Fruit fly (Drosophila melanogaster): ENCODE data around the gene RpS15Aa.

RpS15Aa gene

dm6 chrX:13323526-13323925 lies 14.0 kb downstream of the RpS15Aa start:
- TF ChIP-seq CG11902 (GFP tag; optimal IDR thresholded peaks at IDR 0.05): no peak
- TF ChIP-seq fkh (GFP tag; optimal IDR thresholded peaks at IDR 0.05): peak; percentile 77

dm6 chrX:13323114-13323513 lies 14.4 kb downstream of the RpS15Aa start:
- TF ChIP-seq CG6854 (GFP tag; optimal IDR thresholded peaks at IDR 0.05) (no peak), fd85E (GFP tag; optimal IDR thresholded peaks at IDR 0.05) (no peak), CG8119 (GFP tag; IDR thresholded peaks at IDR 0.05) (peak; percentile 60; the same call in 2 of the 3 replicates), fd59A (GFP tag; optimal IDR thresholded peaks at IDR 0.05) (no peak), Ets96B (tag; optimal IDR thresholded peaks at IDR 0.05) (no peak), CG3032 (tag; optimal IDR thresholded peaks at IDR 0.05) (no peak), CG31627 (GFP tag; optimal IDR thresholded peaks at IDR 0.05) (peak; percentile 81), Hr38 (GFP tag; optimal IDR thresholded peaks at IDR 0.05) (no peak), CG11902 (GFP tag; optimal IDR thresholded peaks at IDR 0.05) (peak; percentile 49), CG10631 (GFP tag; optimal IDR thresholded peaks at IDR 0.05) (peak; percentile 55), lz (GFP tag; optimal IDR thresholded peaks at IDR 0.05) (peak; percentile 78), CG11762 (GFP tag; optimal IDR thresholded peaks at IDR 0.05; ENCODE audit: insufficient read depth) (peak; percentile 4), CG6276 (GFP tag; optimal IDR thresholded peaks at IDR 0.05) (peak; percentile 2), Eip93F (GFP tag; optimal IDR thresholded peaks at IDR 0.05) (no peak), Hr39 (GFP tag; optimal IDR thresholded peaks at IDR 0.05) (peak; percentile 81), dac (GFP tag; optimal IDR thresholded peaks at IDR 0.05) (no peak), CG6163 (GFP tag; IDR thresholded peaks at IDR 0.05) (peak; percentile 57; the same call in 1 of the 3 replicates), net (GFP tag; optimal IDR thresholded peaks at IDR 0.05) (peak; percentile 54), acj6 (GFP tag; optimal IDR thresholded peaks at IDR 0.05) (peak; percentile 42), Hr4 (GFP tag; optimal IDR thresholded peaks at IDR 0.05) (peak; percentile 65), Smox (GFP tag; optimal IDR thresholded peaks at IDR 0.05) (peak; percentile 81), CG3919 (GFP tag; optimal IDR thresholded peaks at IDR 0.05) (peak; percentile 44), CG15336 (GFP tag; IDR thresholded peaks at IDR 0.05) (peak; percentile 67), CG6792 (GFP tag; optimal IDR thresholded peaks at IDR 0.05) (peak; percentile 66), ss (GFP tag; optimal IDR thresholded peaks at IDR 0.05) (no peak), dsx (GFP tag; optimal IDR thresholded peaks at IDR 0.05; ENCODE audit: poor library complexity, severe bottlenecking) (no peak), vri (GFP tag; optimal IDR thresholded peaks at IDR 0.05) (peak; percentile 66), salr (GFP tag; optimal IDR thresholded peaks at IDR 0.05) (peak in 1 of 2 experiments; percentile 48), OdsH (GFP tag; optimal IDR thresholded peaks at IDR 0.05) (peak; percentile 72), Sox15 (GFP tag; optimal IDR thresholded peaks at IDR 0.05) (peak; percentile 54), eg (GFP tag; IDR thresholded peaks at IDR 0.05) (peak; percentile 54), Sox14 (GFP tag; optimal IDR thresholded peaks at IDR 0.05) (peak; percentile 64), CG6808 (GFP tag; optimal IDR thresholded peaks at IDR 0.05) (no peak), Gug (GFP tag; IDR thresholded peaks at IDR 0.05) (no peak), fkh (GFP tag; optimal IDR thresholded peaks at IDR 0.05) (no peak), Blimp-1 (GFP tag; optimal IDR thresholded peaks at IDR 0.05) (no peak), topi (GFP tag; optimal IDR thresholded peaks at IDR 0.05) (peak; percentile 83), Eip75B (GFP tag; optimal IDR thresholded peaks at IDR 0.05) (peak; percentile 43), achi (GFP tag; optimal IDR thresholded peaks at IDR 0.05) (peak; percentile 60), pdm3 (GFP tag; optimal IDR thresholded peaks at IDR 0.05) (peak; percentile 75), svp (GFP tag) (peak; percentile 81), spab (GFP tag; optimal IDR thresholded peaks at IDR 0.05) (no peak), CG11294 (GFP tag; IDR thresholded peaks at IDR 0.05) (peak; percentile 8; the same call in 1 of the 2 replicates), CG16779 (tag; optimal IDR thresholded peaks at IDR 0.05) (no peak), CG9139 (GFP tag; optimal IDR thresholded peaks at IDR 0.05) (no peak), CG32006 (GFP tag; optimal IDR thresholded peaks at IDR 0.05) (peak; percentile 69), CG1621 (tag; optimal IDR thresholded peaks at IDR 0.05) (no peak), CG34406 (GFP tag; optimal IDR thresholded peaks at IDR 0.05) (peak; percentile 72), Lpt (GFP tag; optimal IDR thresholded peaks at IDR 0.05) (peak; percentile 37), Met (GFP tag; optimal IDR thresholded peaks at IDR 0.05) (peak; percentile 79)
